Fruit fly (Drosophila melanogaster) Kc167 (cell line): ENCODE measurements around the gene RpL7.

Source experiments
- Myc ChIP-seq: fragments of >200 bp; optimal IDR thresholded peaks from 2 replicates; lab custom pipeline; 2017; ENCODE audit warnings: missing external identifiers
- Sin3A ChIP-seq: fragments of >200 bp; optimal IDR thresholded peaks from 2 replicates; lab custom pipeline; 2018; ENCODE audit warnings: missing external identifiers
- h ChIP-seq: fragments of >200 bp; optimal IDR thresholded peaks from 3 replicates; lab custom pipeline; 2018; ENCODE audit warnings: missing external identifiers
- insv ChIP-seq: fragments of >200 bp; optimal IDR thresholded peaks from 3 replicates; lab custom pipeline; 2018; ENCODE audit warnings: missing external identifiers
- psq ChIP-seq: fragments of >200 bp; optimal IDR thresholded peaks from 2 replicates; lab custom pipeline; 2017; ENCODE audit warnings: missing external identifiers
- ttk ChIP-seq: sonication (Bioruptor generic); optimal IDR thresholded peaks from 2 replicates; lab custom pipeline; 2017; ENCODE audit warnings: missing external identifiers

The RpL7 gene

dm6 chr2L:10200847-10201246 is at the start of gene RpL7, which contains the start of gene Ripalpha:
Gene RpL7, plus strand, starts transcription at chr2L:10201004.
Gene Ripalpha, minus strand, starts transcription at chr2L:10200974.
- TF ChIP-seq ttk (lab: Kevin White, UChicago) (no peak), insv (lab: Kevin White, UChicago) (no peak), Myc (lab: Kevin White, UChicago) (no peak), h (lab: Kevin White, UChicago) (no peak), Sin3A (lab: Kevin White, UChicago) (no peak), psq (no peak)

- TF ChIP-seq ttk (lab: Kevin White, UChicago) (no peak), Myc (lab: Kevin White, UChicago) (no peak), h (lab: Kevin White, UChicago) (no peak), Sin3A (lab: Kevin White, UChicago) (no peak), psq (no peak), insv (lab: Kevin White, UChicago) (no peak)
Observed at dm6 chr2L:10154395-10154794, 46.4 kb upstream of the RpL7 start.

DNA sequence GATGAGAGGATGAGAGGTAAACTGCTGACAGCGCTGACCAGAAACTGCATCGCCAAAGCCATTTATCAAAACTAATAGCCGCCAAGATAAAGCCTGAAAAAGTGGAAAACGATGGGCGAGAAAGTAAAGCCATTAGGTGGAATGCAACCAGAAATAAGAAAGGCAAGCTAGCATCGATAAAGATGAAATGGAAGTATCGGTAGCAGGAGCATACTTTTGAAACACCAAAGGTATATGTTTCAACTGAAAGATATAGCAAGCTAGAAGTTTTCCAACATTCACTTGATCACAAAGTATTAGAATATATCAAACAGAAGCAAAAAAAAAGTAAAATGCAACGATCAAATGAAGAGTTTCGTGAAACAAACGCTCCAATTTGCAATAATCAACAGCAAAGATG is 28.4 kb upstream of the RpL7 start, which contains the start of gene CG13137:
TSS of gene CG13137 (plus strand) at position 301 of the 400 bp plus-strand sequence.
- TF ChIP-seq h (lab: Kevin White, UChicago) = no peak
- TF ChIP-seq psq = no peak
- TF ChIP-seq ttk (lab: Kevin White, UChicago) = no peak
- TF ChIP-seq Sin3A (lab: Kevin White, UChicago) = no peak

DNA sequence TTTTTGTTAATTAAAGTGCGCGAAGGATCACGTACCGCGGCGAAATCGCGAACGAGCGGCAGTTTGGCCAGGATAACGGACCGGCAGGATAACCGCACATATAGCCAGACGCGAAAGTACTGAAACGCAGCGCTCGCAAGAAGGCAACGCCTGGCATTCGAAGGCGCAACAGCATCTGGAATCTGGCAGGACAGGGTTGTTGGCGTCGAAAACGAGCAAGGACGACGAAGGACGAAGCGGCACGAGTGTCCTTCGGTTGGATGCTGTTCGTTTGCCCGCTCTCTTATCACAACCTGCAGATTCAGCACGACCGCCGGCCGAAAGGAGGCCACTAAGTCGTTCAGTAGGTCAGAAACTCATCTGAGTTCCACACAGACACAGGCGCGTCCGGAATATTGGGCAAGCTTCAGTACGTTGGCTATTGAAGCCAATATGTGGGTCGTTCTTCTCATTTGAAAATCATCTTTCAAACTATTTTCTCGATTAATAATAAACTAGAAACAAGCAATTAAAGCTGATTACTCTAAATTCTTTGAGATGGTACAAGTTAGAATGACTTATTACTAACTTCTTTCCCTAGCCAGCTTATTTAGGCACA is 20.5 kb upstream of the RpL7 start, which contains the start of gene CG44153:
TSS of gene CG44153 (minus strand) at position 75 of the 598 bp plus-strand sequence.
- TF ChIP-seq Myc (lab: Kevin White, UChicago) (no peak), h (lab: Kevin White, UChicago) (no peak)

DNA sequence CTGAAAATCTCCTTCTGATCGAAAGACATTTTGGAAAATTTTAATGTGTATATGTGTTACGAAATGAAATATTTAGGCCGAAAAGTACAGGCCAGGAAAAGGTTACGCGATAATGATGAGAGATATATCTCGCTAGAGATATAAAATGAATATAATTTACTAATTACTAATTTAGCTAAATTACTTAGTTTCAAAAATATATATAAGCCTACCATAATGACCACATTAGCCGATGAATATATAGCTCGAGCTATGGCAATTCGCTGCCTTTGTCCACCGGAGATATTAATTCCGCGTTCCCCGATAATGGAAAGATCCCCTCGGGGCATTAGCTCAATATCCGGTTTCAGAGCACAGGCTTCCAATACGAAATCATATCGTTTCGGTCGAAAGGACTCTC is 9.4 kb upstream of the RpL7 start, which contains the start of gene Fum4:
TSS of gene Fum4 (minus strand) at position 101 of the 400 bp plus-strand sequence.
- TF ChIP-seq Myc (lab: Kevin White, UChicago) = no peak
- TF ChIP-seq ttk (lab: Kevin White, UChicago) = no peak
- TF ChIP-seq psq = no peak
- no peak for TF ChIP-seq insv (lab: Kevin White, UChicago)
- no peak for TF ChIP-seq h (lab: Kevin White, UChicago)
- no peak for TF ChIP-seq Sin3A (lab: Kevin White, UChicago)

DNA sequence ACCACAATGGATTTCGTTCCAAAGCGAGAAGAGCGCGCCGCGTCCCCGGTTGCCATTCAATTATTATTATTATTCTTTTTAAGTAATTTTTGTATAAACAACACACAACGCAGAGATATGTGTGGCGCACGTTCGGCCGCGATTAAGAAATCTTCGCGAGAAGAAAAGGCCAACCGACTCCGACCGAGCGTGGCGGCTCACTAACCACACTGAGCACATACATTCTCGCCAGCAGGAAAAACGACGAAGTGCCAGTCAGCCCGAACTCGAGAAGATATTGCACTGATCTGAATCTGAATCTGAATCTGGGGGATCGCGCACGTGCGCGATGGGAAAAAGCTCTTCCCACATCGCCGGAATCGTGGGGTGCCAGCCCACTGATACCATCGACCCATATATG is 1.9 kb upstream of the RpL7 start, which contains the start of gene Sur:
TSS of gene Sur (minus strand) at position 207 of the 400 bp plus-strand sequence.
- TF ChIP-seq ttk (lab: Kevin White, UChicago) = no peak
- no peak for TF ChIP-seq psq
- TF ChIP-seq insv (lab: Kevin White, UChicago) = no peak
- no peak for TF ChIP-seq h (lab: Kevin White, UChicago)
- TF ChIP-seq Sin3A (lab: Kevin White, UChicago) = no peak
- TF ChIP-seq Myc (lab: Kevin White, UChicago) = no peak

DNA sequence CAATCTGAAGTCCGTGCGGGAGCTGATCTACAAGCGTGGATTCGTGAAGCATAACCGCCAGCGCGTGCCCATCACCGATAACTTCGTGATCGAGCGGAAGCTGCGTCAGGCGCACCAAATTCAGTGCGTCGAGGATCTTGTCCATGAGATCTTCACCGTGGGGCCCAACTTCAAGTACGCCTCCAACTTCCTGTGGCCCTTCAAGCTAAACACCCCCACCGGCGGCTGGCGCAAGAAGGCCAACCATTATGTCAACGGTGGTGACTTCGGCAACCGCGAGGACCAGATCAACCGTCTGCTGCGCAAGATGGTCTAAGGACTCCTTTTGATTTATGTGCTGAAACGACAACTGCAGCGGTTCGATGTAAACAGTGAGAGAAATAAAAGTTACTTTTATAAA is 939 bp downstream of the RpL7 start:
- TF ChIP-seq insv (lab: Kevin White, UChicago) = no peak
- TF ChIP-seq Sin3A (lab: Kevin White, UChicago) = no peak
- no peak for TF ChIP-seq psq
- TF ChIP-seq ttk (lab: Kevin White, UChicago) = no peak
- no peak for TF ChIP-seq Myc (lab: Kevin White, UChicago)
- TF ChIP-seq h (lab: Kevin White, UChicago) = no peak

dm6 chr2L:10203933-10204509 is 3.2 kb downstream of the RpL7 start, which contains the start of gene CG34159:
Gene CG34159, minus strand, starts transcription at chr2L:10204317.
- TF ChIP-seq ttk (lab: Kevin White, UChicago) = no peak
- TF ChIP-seq psq = no peak
- TF ChIP-seq Sin3A (lab: Kevin White, UChicago) = no peak
- TF ChIP-seq insv (lab: Kevin White, UChicago) = no peak
- no peak for TF ChIP-seq h (lab: Kevin White, UChicago)
- no peak for TF ChIP-seq Myc (lab: Kevin White, UChicago)

DNA sequence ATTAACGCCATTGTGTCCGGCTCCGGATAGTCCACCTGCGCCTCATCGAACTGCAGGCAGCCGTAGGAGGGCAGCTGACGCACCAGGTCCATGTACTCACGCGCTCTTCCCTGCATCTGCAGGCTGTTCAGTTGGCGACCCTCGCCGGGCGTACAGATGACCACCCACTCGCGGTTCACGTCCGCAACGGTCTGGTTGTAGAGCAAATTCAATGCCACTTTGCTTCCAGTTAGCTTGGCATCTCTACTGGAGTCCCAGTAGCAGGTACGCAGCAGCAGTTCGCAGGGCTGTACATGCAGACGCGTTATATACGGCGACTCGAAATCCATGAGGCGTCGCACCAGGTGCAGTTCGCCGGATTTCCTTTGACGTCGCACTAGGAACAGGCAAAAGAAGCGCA is 5.1 kb downstream of the RpL7 start:
- TF ChIP-seq insv (lab: Kevin White, UChicago) = no peak
- TF ChIP-seq ttk (lab: Kevin White, UChicago) = peak; percentile 87

- no peak for TF ChIP-seq psq
- no peak for TF ChIP-seq Myc (lab: Kevin White, UChicago)
- no peak for TF ChIP-seq insv (lab: Kevin White, UChicago)
- TF ChIP-seq ttk (lab: Kevin White, UChicago) = no peak
- no peak for TF ChIP-seq Sin3A (lab: Kevin White, UChicago)
- TF ChIP-seq h (lab: Kevin White, UChicago) = no peak
Observed at dm6 chr2L:10206633-10207162, 5.9 kb downstream of the RpL7 start, which contains the start of gene Snx17. Gene Snx17, minus strand, starts transcription at chr2L:10206961.

dm6 chr2L:10208799-10209794 is 8.3 kb downstream of the RpL7 start, which contains the start of gene CG5731:
Gene CG5731, minus strand, starts transcription at chr2L:10209744.
- TF ChIP-seq psq = no peak
- no peak for TF ChIP-seq Myc (lab: Kevin White, UChicago)
- TF ChIP-seq ttk (lab: Kevin White, UChicago) = no peak
- no peak for TF ChIP-seq Sin3A (lab: Kevin White, UChicago)
- TF ChIP-seq h (lab: Kevin White, UChicago) = no peak
